Worm (Caenorhabditis elegans) whole organism, young adult: ENCODE measurements around the gene pyt-1.

Source experiments
- B0019.2 ChIP-seq: fragments of 200-800 bp; sonication (Bioruptor generic); conservative IDR thresholded peaks from 2 replicates; pipeline ENCODE4 v1.3.6; 2022; ENCODE audit warnings: missing genetic modification reagents, missing genetic modification characterization, missing compliant biosample characterization
- B0035.1 ChIP-seq: sonication (generic microtip); optimal IDR thresholded peaks from 2 replicates; lab custom pipeline; 2016; ENCODE audit warnings: missing genetic modification characterization, mild to moderate bottlenecking, missing compliant biosample characterization, missing genotype, missing genetic modification reagents
- F10E7.11 ChIP-seq: sonication (generic microtip); optimal IDR thresholded peaks from 2 replicates; lab custom pipeline; 2017; ENCODE audit warnings: mild to moderate bottlenecking, missing genetic modification characterization, moderate library complexity, missing compliant biosample characterization
- F33H1.4 ChIP-seq: fragments of 200-800 bp; sonication (Bioruptor generic); IDR thresholded peaks from 2 replicates; pipeline ENCODE4 v1.3.6; 2022; ENCODE audit warnings: missing genetic modification reagents, missing genetic modification characterization, missing compliant biosample characterization
- F39B2.1 ChIP-seq: fragments of 200-800 bp; sonication (Bioruptor generic); IDR thresholded peaks from 2 replicates; pipeline ENCODE4 v1.3.6; 2022; ENCODE audit warnings: missing genetic modification reagents, missing genetic modification characterization, missing compliant biosample characterization
- F55B11.4 ChIP-seq: sonication (generic microtip); optimal IDR thresholded peaks from 2 replicates; lab custom pipeline; 2016; ENCODE audit warnings: missing compliant biosample characterization, missing genetic modification characterization, borderline replicate concordance; ENCODE audit not compliant: insufficient read depth
- Y53F4B.3 ChIP-seq: fragments of 200-800 bp; sonication (Bioruptor generic); IDR thresholded peaks from 2 replicates; pipeline ENCODE4 v1.3.6; 2022; ENCODE audit warnings: missing genetic modification reagents, missing genetic modification characterization, missing compliant biosample characterization
- Y53G8AR.9 ChIP-seq: fragments of 200-800 bp; sonication (Bioruptor generic); conservative IDR thresholded peaks from 2 replicates; pipeline ENCODE4 v1.3.6; 2022; ENCODE audit warnings: missing genetic modification reagents, missing genetic modification characterization, missing compliant biosample characterization
- Y67H2A.10 ChIP-seq: fragments of 200-800 bp; sonication (Bioruptor generic); conservative IDR thresholded peaks from 2 replicates; pipeline ENCODE4 v1.3.6; 2022; ENCODE audit warnings: missing genetic modification reagents, missing genetic modification characterization, missing compliant biosample characterization
- ama-1 ChIP-seq, 3 experiments: fragments of 150-350 bp in 1 of 3; sonication (generic microtip) in 2 of 3; optimal IDR thresholded peaks; 2 replicates each; lab custom pipeline; 2014 to 2018; ENCODE audit warnings: missing biosample characterization in 2 of 3, missing genetic modification characterization in 2 of 3, missing genetic modification reagents in 2 of 3
- athp-1 ChIP-seq: sonication (generic microtip); optimal IDR thresholded peaks from 2 replicates; lab custom pipeline; 2017; ENCODE audit warnings: mild to moderate bottlenecking, missing genetic modification characterization, missing compliant biosample characterization
- attf-3 ChIP-seq: fragments of 200-800 bp; sonication (Bioruptor generic); conservative IDR thresholded peaks from 2 replicates; pipeline ENCODE4 v1.3.6; 2022; ENCODE audit warnings: missing genetic modification reagents, missing genetic modification characterization, missing compliant biosample characterization
- attf-5 ChIP-seq: fragments of 200-800 bp; sonication (Bioruptor generic); optimal IDR thresholded peaks from 2 replicates; lab custom pipeline; 2018; ENCODE audit warnings: mild to moderate bottlenecking, missing genetic modification characterization, missing compliant biosample characterization
- attf-6 ChIP-seq: fragments of 200-800 bp; sonication (Bioruptor generic); IDR thresholded peaks from 2 replicates; pipeline ENCODE4 v1.3.6; 2022; ENCODE audit warnings: missing genetic modification reagents, missing genetic modification characterization, missing compliant biosample characterization
- ccch-3 ChIP-seq: fragments of 200-800 bp; sonication (Bioruptor generic); optimal IDR thresholded peaks from 2 replicates; lab custom pipeline; 2018; ENCODE audit warnings: mild to moderate bottlenecking, missing genetic modification characterization, missing compliant biosample characterization
- ceh-40 ChIP-seq: fragments of 200-800 bp; sonication (Bioruptor generic); IDR thresholded peaks from 2 replicates; pipeline ENCODE4 v1.3.6; 2022; ENCODE audit warnings: missing genetic modification characterization, missing compliant biosample characterization
- ceh-58 ChIP-seq: fragments of 200-800 bp; sonication (Bioruptor generic); IDR thresholded peaks from 2 replicates; pipeline ENCODE4 v1.3.6; 2022; ENCODE audit warnings: missing genetic modification characterization, missing compliant biosample characterization
- ceh-79 ChIP-seq: sonication (generic microtip); optimal IDR thresholded peaks from 2 replicates; lab custom pipeline; 2017; ENCODE audit warnings: mild to moderate bottlenecking, missing genetic modification characterization, missing compliant biosample characterization
- chd-7 ChIP-seq: sonication (generic microtip); optimal IDR thresholded peaks from 2 replicates; lab custom pipeline; 2016; ENCODE audit warnings: mild to moderate bottlenecking, missing genetic modification characterization, moderate library complexity, missing compliant biosample characterization
- die-1 ChIP-seq: sonication (generic microtip); optimal IDR thresholded peaks from 2 replicates; lab custom pipeline; 2016; ENCODE audit warnings: missing genotype, mild to moderate bottlenecking, missing genetic modification characterization, missing compliant biosample characterization
- dox-1 ChIP-seq: fragments of 200-800 bp; sonication (Bioruptor generic); IDR thresholded peaks from 2 replicates; pipeline ENCODE4 v1.3.6; 2022; ENCODE audit warnings: missing genetic modification reagents, missing genetic modification characterization, missing compliant biosample characterization
- efl-1 ChIP-seq: fragments of 150-350 bp; optimal IDR thresholded peaks from 2 replicates; lab custom pipeline; 2014; ENCODE audit warnings: missing biosample characterization, missing genetic modification reagents, missing genetic modification characterization
- ekl-4 ChIP-seq: fragments of 200-800 bp; sonication (Bioruptor generic); IDR thresholded peaks from 2 replicates; pipeline ENCODE4 v1.3.6; 2022; ENCODE audit warnings: missing genetic modification reagents, missing genetic modification characterization, missing compliant biosample characterization
- ets-4 ChIP-seq: fragments of 200-800 bp; sonication (Bioruptor generic); optimal IDR thresholded peaks from 2 replicates; lab custom pipeline; 2018; ENCODE audit warnings: mild to moderate bottlenecking, missing genetic modification characterization, missing compliant biosample characterization
- hlh-12 ChIP-seq: sonication (generic microtip); optimal IDR thresholded peaks from 2 replicates; lab custom pipeline; 2016; ENCODE audit warnings: missing genetic modification characterization, missing compliant biosample characterization
- hmg-1.2 ChIP-seq: fragments of 200-800 bp; sonication (Bioruptor generic); IDR thresholded peaks from 2 replicates; pipeline ENCODE4 v1.3.6; 2022; ENCODE audit warnings: missing genetic modification reagents, missing genetic modification characterization, missing compliant biosample characterization
- hrde-1 ChIP-seq: sonication (generic microtip); optimal IDR thresholded peaks from 2 replicates; lab custom pipeline; 2016; ENCODE audit warnings: missing genetic modification characterization, mild to moderate bottlenecking, missing compliant biosample characterization, moderate library complexity, missing genotype, missing genetic modification reagents, borderline replicate concordance
- hsf-1 ChIP-seq: fragments of 200-800 bp; sonication (Bioruptor generic); IDR thresholded peaks from 2 replicates; pipeline ENCODE4 v1.3.6; 2022; ENCODE audit warnings: missing genetic modification reagents, missing genetic modification characterization, missing compliant biosample characterization
- lin-26 ChIP-seq: fragments of 200-800 bp; sonication (Bioruptor generic); IDR thresholded peaks from 2 replicates; pipeline ENCODE4 v1.3.6; 2022; ENCODE audit warnings: missing genetic modification reagents, missing genetic modification characterization, missing compliant biosample characterization
- madf-8 ChIP-seq: fragments of 200-800 bp; sonication (Bioruptor generic); conservative IDR thresholded peaks from 2 replicates; pipeline ENCODE4 v1.3.6; 2022; ENCODE audit warnings: missing genetic modification reagents, missing genetic modification characterization, missing compliant biosample characterization
- mxl-1 ChIP-seq: sonication (generic microtip); optimal IDR thresholded peaks from 2 replicates; lab custom pipeline; 2016; ENCODE audit warnings: missing genetic modification characterization, missing compliant biosample characterization
- nhr-120 ChIP-seq: fragments of 200-800 bp; sonication (Bioruptor generic); IDR thresholded peaks from 2 replicates; pipeline ENCODE4 v1.3.6; 2022; ENCODE audit warnings: missing genetic modification characterization, missing compliant biosample characterization
- nhr-179 ChIP-seq: sonication (generic microtip); optimal IDR thresholded peaks from 2 replicates; lab custom pipeline; 2016; ENCODE audit warnings: mild to moderate bottlenecking, missing genetic modification characterization, missing compliant biosample characterization
- nhr-27 ChIP-seq: fragments of 200-800 bp; sonication (Bioruptor generic); optimal IDR thresholded peaks from 2 replicates; lab custom pipeline; 2018; ENCODE audit warnings: mild to moderate bottlenecking, missing genetic modification characterization, moderate library complexity, missing compliant biosample characterization
- pha-4 ChIP-seq: fragments of 150-350 bp; sonication (generic microtip); optimal IDR thresholded peaks from 2 replicates; lab custom pipeline; 2014; ENCODE audit warnings: missing biosample characterization, missing genetic modification reagents, missing genetic modification characterization
- repo-1 ChIP-seq: sonication (generic microtip); optimal IDR thresholded peaks from 2 replicates; lab custom pipeline; 2017; ENCODE audit warnings: mild to moderate bottlenecking, missing genetic modification characterization, missing compliant biosample characterization
- rpc-1 ChIP-seq, 2 experiments: fragments of 150-350 bp in 1 of 2; sonication (generic microtip) in 1 of 2; optimal IDR thresholded peaks; 2 replicates each; lab custom pipeline; 2014 to 2018; ENCODE audit warnings: missing biosample characterization in 1 of 2, missing genetic modification characterization in 1 of 2, missing genetic modification reagents in 1 of 2, missing genotype in 1 of 2
- snpc-4 ChIP-seq, 5 experiments: fragments of 150-350 bp in 1 of 5; sonication (generic microtip) in 4 of 5; optimal IDR thresholded peaks; 2 replicates each; lab custom pipeline; 2014 to 2018; ENCODE audit warnings: missing genetic modification characterization in 5 of 5, missing biosample characterization in 3 of 5, antibody characterized with exemption in 2 of 5, mild to moderate bottlenecking in 2 of 5, missing compliant biosample characterization in 2 of 5, missing genotype in 2 of 5, moderate library complexity in 2 of 5, missing genetic modification reagents in 1 of 5
- sptf-2 ChIP-seq: fragments of 200-800 bp; sonication (Bioruptor generic); optimal IDR thresholded peaks from 2 replicates; lab custom pipeline; 2018; ENCODE audit warnings: mild to moderate bottlenecking, missing genetic modification characterization, missing compliant biosample characterization
- tbx-9 ChIP-seq: sonication (generic microtip); optimal IDR thresholded peaks from 2 replicates; lab custom pipeline; 2016; ENCODE audit warnings: borderline replicate concordance, missing genetic modification characterization, inconsistent platforms, missing compliant biosample characterization
- tlf-1 ChIP-seq: fragments of 200-800 bp; sonication (Bioruptor generic); optimal IDR thresholded peaks from 2 replicates; lab custom pipeline; 2018; ENCODE audit warnings: mild to moderate bottlenecking, missing genetic modification characterization, missing compliant biosample characterization
- unc-130 ChIP-seq: sonication (generic microtip); optimal IDR thresholded peaks from 2 replicates; lab custom pipeline; 2016; ENCODE audit warnings: missing genetic modification reagents, missing genetic modification characterization, missing compliant biosample characterization
- ztf-18 ChIP-seq: sonication (generic microtip); optimal IDR thresholded peaks from 2 replicates; lab custom pipeline; 2016; ENCODE audit warnings: missing genotype, mild to moderate bottlenecking, missing genetic modification characterization, missing compliant biosample characterization
- ztf-25 ChIP-seq: fragments of 200-800 bp; sonication (Bioruptor generic); IDR thresholded peaks from 2 replicates; pipeline ENCODE4 v1.3.6; 2022; ENCODE audit warnings: missing genetic modification reagents, missing genetic modification characterization, missing compliant biosample characterization
- ztf-28 ChIP-seq: fragments of 200-800 bp; sonication (Bioruptor generic); IDR thresholded peaks from 2 replicates; pipeline ENCODE4 v1.3.6; 2022; ENCODE audit warnings: missing genetic modification reagents, missing genetic modification characterization, missing compliant biosample characterization
- ztf-3 ChIP-seq: fragments of 200-800 bp; sonication (Bioruptor generic); optimal IDR thresholded peaks from 2 replicates; lab custom pipeline; 2018; ENCODE audit warnings: mild to moderate bottlenecking, missing genetic modification characterization, missing compliant biosample characterization
- ztf-6 ChIP-seq: fragments of 200-800 bp; sonication (Bioruptor generic); IDR thresholded peaks from 2 replicates; pipeline ENCODE4 v1.3.6; 2022; ENCODE audit warnings: missing genetic modification reagents, missing genetic modification characterization, missing compliant biosample characterization

pyt-1 gene

DNA sequence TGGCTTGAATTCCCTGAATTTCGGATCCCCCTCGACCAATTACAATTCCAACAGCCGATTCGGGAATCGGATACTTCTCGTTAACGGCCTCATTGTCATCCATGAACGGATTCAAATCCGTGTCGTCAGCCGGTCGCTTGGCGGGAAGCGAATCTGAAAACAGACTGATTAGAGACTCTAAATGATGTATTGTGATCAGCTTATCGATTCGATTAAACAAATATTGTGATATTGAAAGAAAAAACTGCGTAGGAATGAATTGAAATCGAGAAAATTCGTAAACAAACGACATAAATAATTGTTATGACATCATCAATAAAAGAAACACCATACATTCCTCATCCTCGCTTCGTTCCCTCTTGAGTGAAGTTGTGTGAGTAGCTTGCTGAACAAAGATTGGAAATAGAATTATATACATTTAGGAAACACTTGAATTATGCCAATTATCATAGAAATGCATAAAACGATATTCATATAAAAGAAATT, 8.9 kb upstream of the pyt-1 start (continued):
- TF ChIP-seq B0035.1 (tag; lab: Kevin White, UChicago) = peak; percentile 10
- TF ChIP-seq ekl-4 (GFP tag; lab: Robert Waterston, UW) = peak; percentile 89
- peak; percentile 82 for TF ChIP-seq nhr-27 (tag; lab: Kevin White, UChicago)
- TF ChIP-seq ztf-28 (GFP tag; lab: Robert Waterston, UW) = no peak
- TF ChIP-seq pha-4 (tag; lab: Kevin White, UChicago) = no peak
- TF ChIP-seq F55B11.4 = no peak
- TF ChIP-seq attf-6 = peak; percentile 73; the same call in 1 of the 2 replicates
- TF ChIP-seq hsf-1 (GFP tag; lab: Robert Waterston, UW) = 0 out of 2 replicates have a peak, but pooled peaks have one; percentile 63
- TF ChIP-seq hmg-1.2 = peak; percentile 29; the same call in 1 of the 2 replicates
- peak; percentile 64 for TF ChIP-seq lin-26 (GFP tag; lab: Robert Waterston, UW)
- no peak for TF ChIP-seq ztf-6
- TF ChIP-seq ztf-25 (GFP tag; lab: Robert Waterston, UW) = peak; percentile 85
- peak; percentile 1 for TF ChIP-seq tlf-1
- peak; percentile 95 for TF ChIP-seq athp-1
- TF ChIP-seq ceh-40 (GFP tag; lab: Robert Waterston, UW) = no peak
- peak; percentile 30; the same call in 1 of the 2 replicates for TF ChIP-seq dox-1 (GFP tag; lab: Robert Waterston, UW)
- TF ChIP-seq ccch-3 (GFP tag; lab: Kevin White, UChicago) = no peak
- peak; percentile 7 for TF ChIP-seq ztf-18 (tag; lab: Kevin White, UChicago)
- peak; percentile 83 for TF ChIP-seq ceh-79 (tag; lab: Kevin White, UChicago)
- peak; percentile 77 for TF ChIP-seq hrde-1 (tag; lab: Kevin White, UChicago)
- TF ChIP-seq ets-4 (GFP tag; lab: Kevin White, UChicago) = no peak
- TF ChIP-seq madf-8 = no peak
- TF ChIP-seq chd-7 (tag; lab: Kevin White, UChicago) = peak; percentile 78
- no peak for TF ChIP-seq ztf-3 (GFP tag; lab: Kevin White, UChicago)
- peak; percentile 27 for TF ChIP-seq die-1 (tag; lab: Kevin White, UChicago)
- TF ChIP-seq F33H1.4 = no peak
- TF ChIP-seq attf-3 (GFP tag; lab: Robert Waterston, UW) = no peak
- TF ChIP-seq nhr-179 (tag; lab: Kevin White, UChicago) = no peak
- peak; percentile 93 for TF ChIP-seq F10E7.11 (tag; lab: Kevin White, UChicago)
- no peak for TF ChIP-seq ama-1 (optimal IDR thresholded peaks at IDR 0.05; lab: Kevin White, UChicago)
- TF ChIP-seq ama-1 (GFP tag; optimal IDR thresholded peaks at IDR 0.05; lab: Kevin White, UChicago) = no peak
- TF ChIP-seq Y53G8AR.9 (GFP tag; lab: Robert Waterston, UW) = peak; percentile 75; the same call in 1 of the 2 replicates
- TF ChIP-seq B0019.2 (GFP tag; lab: Robert Waterston, UW) = no peak
- no peak for TF ChIP-seq repo-1 (tag; lab: Kevin White, UChicago)
- no peak for TF ChIP-seq tbx-9 (tag; lab: Kevin White, UChicago)
- no peak for TF ChIP-seq snpc-4 (GFP tag; optimal IDR thresholded peaks at IDR 0.05; lab: Kevin White, UChicago)
- peak in 1 of 4 experiments; percentile 2 for TF ChIP-seq snpc-4 (tag; optimal IDR thresholded peaks at IDR 0.05; lab: Kevin White, UChicago)
- no peak for TF ChIP-seq Y67H2A.10 (GFP tag; lab: Robert Waterston, UW)
- TF ChIP-seq Y53F4B.3 = no peak
- no peak for TF ChIP-seq hlh-12 (tag; lab: Kevin White, UChicago)
- no peak for TF ChIP-seq sptf-2 (GFP tag; lab: Kevin White, UChicago)
- no peak for TF ChIP-seq ceh-58
- TF ChIP-seq F39B2.1 (GFP tag; lab: Robert Waterston, UW) = no peak; the same call in 1 of the 2 replicates
- TF ChIP-seq unc-130 = no peak
- no peak for TF ChIP-seq attf-5
- no peak for TF ChIP-seq mxl-1 (tag; lab: Kevin White, UChicago)
- no peak for TF ChIP-seq nhr-120 (GFP tag; lab: Robert Waterston, UW)
- no peak for TF ChIP-seq efl-1 (GFP tag; lab: Kevin White, UChicago)
- no peak for TF ChIP-seq rpc-1 (optimal IDR thresholded peaks at IDR 0.05; lab: Kevin White, UChicago)
- TF ChIP-seq rpc-1 (tag; optimal IDR thresholded peaks at IDR 0.05; lab: Kevin White, UChicago) = no peak
